Fruit fly (Drosophila melanogaster): ENCODE results near the gene rept.

rept gene

DNA sequence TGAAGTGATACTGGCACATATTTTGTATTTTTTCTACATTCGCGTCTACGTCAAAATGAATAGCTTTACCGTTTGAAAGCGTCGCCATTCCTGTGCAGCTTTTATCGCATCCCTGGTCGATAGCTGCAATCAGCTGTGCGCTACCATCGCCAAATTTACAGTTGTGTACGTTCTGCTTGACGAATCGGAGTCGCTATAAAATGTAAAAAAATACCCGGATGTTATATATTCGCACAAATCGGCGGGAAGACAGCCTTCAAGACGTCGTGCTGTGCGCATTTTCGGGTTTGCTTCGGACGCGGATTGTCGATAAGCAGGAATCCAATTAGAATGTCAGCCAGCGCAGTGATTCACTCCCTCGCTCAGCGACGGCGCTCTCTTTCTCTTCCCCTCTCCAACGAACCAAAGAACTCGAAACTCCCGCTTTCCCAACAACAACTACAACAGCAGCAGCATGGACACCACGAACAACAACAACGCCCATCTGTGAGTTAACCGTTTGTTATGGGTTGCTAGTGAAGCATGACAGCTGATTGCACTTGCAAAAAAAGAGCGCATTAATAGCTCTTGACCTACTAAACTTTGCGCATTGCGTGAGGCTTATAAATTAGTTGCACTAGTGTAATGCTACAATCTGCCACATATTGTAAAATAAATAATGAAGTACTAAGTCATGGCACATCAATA, 39.6 kb downstream of the rept start (continued):
- TF ChIP-seq onecut (GFP tag; IDR thresholded peaks at IDR 0.05) (no peak), dimm (GFP tag; IDR thresholded peaks at IDR 0.05) (no peak), CG31224 (GFP tag; IDR thresholded peaks at IDR 0.05) (no peak), Hmr (GFP tag; optimal IDR thresholded peaks at IDR 0.05) (peak; percentile 1), CG2129 (GFP tag; IDR thresholded peaks at IDR 0.05; ENCODE audit: partially characterized antibody) (no peak), Mes4 (GFP tag; optimal IDR thresholded peaks at IDR 0.05) (no peak), schlank (tag; optimal IDR thresholded peaks at IDR 0.05) (no peak), pfk (GFP tag; optimal IDR thresholded peaks at IDR 0.05) (no peak), CG3847 (GFP tag; IDR thresholded peaks at IDR 0.05) (peak; percentile 4; the same call in 1 of the 2 replicates), CG7987 (GFP tag; optimal IDR thresholded peaks at IDR 0.05) (no peak), Lpt (GFP tag; optimal IDR thresholded peaks at IDR 0.05) (no peak), Dip3 (GFP tag; optimal IDR thresholded peaks at IDR 0.05) (no peak), unc-4 (GFP tag; IDR thresholded peaks at IDR 0.05; ENCODE audit: partially characterized antibody) (no peak), HLHmδ (GFP tag; optimal IDR thresholded peaks at IDR 0.05) (no peak), ase (GFP tag; IDR thresholded peaks at IDR 0.05) (no peak), Myb (GFP tag; optimal IDR thresholded peaks at IDR 0.05) (peak; percentile 38), CG17186 (GFP tag; optimal IDR thresholded peaks at IDR 0.05) (peak; percentile 56), CG1233 (GFP tag; optimal IDR thresholded peaks at IDR 0.05) (no peak), CG4424 (GFP tag; optimal IDR thresholded peaks at IDR 0.05) (no peak), rib (GFP tag; IDR thresholded peaks at IDR 0.05) (peak; percentile 18; the same call in 1 of the 2 replicates), Dip2 (GFP tag; IDR thresholded peaks at IDR 0.05) (no peak), D (optimal IDR thresholded peaks at IDR 0.05) (no peak), D (GFP tag; optimal IDR thresholded peaks at IDR 0.05) (no peak), CG30020 (tag; optimal IDR thresholded peaks at IDR 0.05) (no peak), CG7786 (GFP tag; optimal IDR thresholded peaks at IDR 0.05) (no peak), lmd (GFP tag; IDR thresholded peaks at IDR 0.05) (no peak), CG10209 (GFP tag; optimal IDR thresholded peaks at IDR 0.05) (no peak), CG9797 (GFP tag; optimal IDR thresholded peaks at IDR 0.05) (no peak), Hey (tag; optimal IDR thresholded peaks at IDR 0.05) (no peak), cato (GFP tag; optimal IDR thresholded peaks at IDR 0.05; ENCODE audit: borderline replicate concordance) (no peak), Poxn (GFP tag; IDR thresholded peaks at IDR 0.05) (no peak), CG7839 (tag; optimal IDR thresholded peaks at IDR 0.05) (no peak), HLH3B (GFP tag; IDR thresholded peaks at IDR 0.05) (no peak), Doc2 (GFP tag; IDR thresholded peaks at IDR 0.05) (no peak), corto (GFP tag; optimal IDR thresholded peaks at IDR 0.05) (no peak)

Measured in whole organism, embryonic.